Worm (Caenorhabditis elegans) whole organism, midembryonic: ENCODE results near the gene fbxb-107.

Experiments used
- cog-1 ChIP-seq: sonication (generic microtip); optimal IDR thresholded peaks from 2 replicates; lab custom pipeline; 2016; ENCODE audit warnings: missing genetic modification characterization, missing compliant biosample characterization
- flt-1 ChIP-seq: fragments of 200-800 bp; sonication (Bioruptor generic); IDR thresholded peaks from 2 replicates; pipeline ENCODE4 v1.3.6; 2022; ENCODE audit warnings: missing genetic modification characterization, missing compliant biosample characterization
- tab-1 ChIP-seq: fragments of 200-800 bp; sonication (Bioruptor generic); IDR thresholded peaks from 2 replicates; pipeline ENCODE4 v1.3.6; 2022; ENCODE audit warnings: missing genetic modification characterization, missing compliant biosample characterization
- ztf-23 ChIP-seq: fragments of 200-800 bp; sonication (Bioruptor generic); IDR thresholded peaks from 2 replicates; pipeline ENCODE4 v1.3.6; 2022; ENCODE audit warnings: missing genetic modification reagents, missing genetic modification characterization, missing compliant biosample characterization
- ztf-29 ChIP-seq: fragments of 200-800 bp; sonication (Bioruptor generic); IDR thresholded peaks from 2 replicates; pipeline ENCODE4 v1.3.6; 2022; ENCODE audit warnings: missing genetic modification reagents, missing genetic modification characterization, missing compliant biosample characterization

DNA sequence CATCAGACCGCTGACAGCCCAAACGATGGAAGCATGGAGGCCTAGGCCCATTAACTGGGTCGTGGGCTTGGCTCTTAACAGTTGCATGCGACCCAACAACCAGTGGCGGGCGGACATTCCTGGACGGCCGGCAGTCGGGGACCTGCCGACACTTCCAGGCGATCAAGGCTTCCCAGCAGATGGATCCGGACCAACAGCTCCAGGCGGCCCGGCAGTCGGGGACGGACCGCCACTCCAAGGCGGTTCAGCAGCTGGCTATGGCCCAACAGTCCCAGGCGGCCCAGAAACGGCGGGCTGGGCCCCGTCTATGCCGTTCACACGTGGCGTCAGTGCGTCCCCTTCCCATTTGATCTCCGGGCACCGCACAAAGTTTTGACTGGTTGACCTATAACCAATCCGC is 17.2 kb upstream of the fbxb-107 start:
- TF ChIP-seq cog-1 (tag; lab: Kevin White, UChicago), result no peak
- TF ChIP-seq flt-1 (GFP tag; lab: Robert Waterston, UW), result no peak
- TF ChIP-seq ztf-29 (GFP tag; lab: Robert Waterston, UW), result no peak
- no peak for TF ChIP-seq ztf-23
- TF ChIP-seq tab-1 (GFP tag; lab: Robert Waterston, UW), result no peak
